Fruit fly (Drosophila melanogaster) S2 (cell line): ENCODE measurements around the gene CG46522.
"Not testable (repeated sequence)": the region's sequence is repeated elsewhere in the genome, so short reads cannot be mapped to it uniquely, and the experiment has no call there.

Experiments
- CG8478 ChIP-seq: fragments of >200 bp; optimal IDR thresholded peaks from 2 replicates; lab custom pipeline; 2018
- CTCF ChIP-seq, 2 experiments: fragments of >200 bp; optimal IDR thresholded peaks; 2 replicates each; lab custom pipeline; 2018

- TF ChIP-seq CTCF (optimal IDR thresholded peaks at IDR 0.05; lab: Kevin White, UChicago); CG8478 (lab: Kevin White, UChicago): not testable (repeated sequence)
Measured at dm6 chrX:22196874-22197273, 49.5 kb upstream of the CG46522 start, which contains the start of gene CG46514.
